Fruit fly (Drosophila melanogaster): ENCODE measurements around the gene CG5342.

CG5342 gene

DNA sequence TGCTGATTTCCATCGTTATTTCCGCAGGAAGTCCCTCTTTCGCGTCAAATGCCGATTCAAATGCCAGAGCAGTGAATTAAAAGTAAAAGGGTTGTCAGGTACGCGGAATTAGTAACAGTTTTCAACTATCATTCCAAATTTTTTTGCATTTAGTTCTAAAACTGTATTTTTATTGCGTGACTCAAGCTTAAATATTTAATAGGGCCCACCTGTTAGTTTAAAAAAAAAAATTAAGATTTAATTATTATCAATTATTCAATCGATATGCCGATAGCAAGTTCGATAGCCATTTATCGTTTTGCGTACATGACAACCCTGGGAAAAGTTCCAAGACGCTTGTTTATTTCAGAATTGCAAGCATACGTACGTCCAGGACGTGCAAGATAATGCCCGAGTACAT, 44.4 kb downstream of the CG5342 start, which contains the start of gene CG14711 (continued):
- TF ChIP-seq chinmo (GFP tag; IDR thresholded peaks at IDR 0.05; ENCODE audit: partially characterized antibody): 0 out of 4 replicates have a peak, but pooled peaks have one; percentile 32
- peak; percentile 47 for TF ChIP-seq pnt (GFP tag; optimal IDR thresholded peaks at IDR 0.05)
- TF ChIP-seq CG2712 (tag; optimal IDR thresholded peaks at IDR 0.05): peak; percentile 90
- peak; percentile 72 for TF ChIP-seq sim (GFP tag; IDR thresholded peaks at IDR 0.05)
- TF ChIP-seq CG30020 (tag; optimal IDR thresholded peaks at IDR 0.05): peak; percentile 77
- TF ChIP-seq CG8281 (tag; optimal IDR thresholded peaks at IDR 0.05): no peak
- peak; percentile 78 for TF ChIP-seq tap (tag; optimal IDR thresholded peaks at IDR 0.05)
- TF ChIP-seq Doc3 (GFP tag; IDR thresholded peaks at IDR 0.05; ENCODE audit: partially characterized antibody): peak; percentile 79
- TF ChIP-seq Chrac-16 (GFP tag; optimal IDR thresholded peaks at IDR 0.05): peak; percentile 86
- TF ChIP-seq ro (GFP tag; IDR thresholded peaks at IDR 0.05): no peak; the same call in 1 of the 2 replicates
- peak; percentile 48 for TF ChIP-seq D19B (GFP tag; optimal IDR thresholded peaks at IDR 0.05)
- TF ChIP-seq kni (GFP tag; optimal IDR thresholded peaks at IDR 0.05): peak; percentile 69
- peak; percentile 69 for TF ChIP-seq CG1529 (GFP tag; optimal IDR thresholded peaks at IDR 0.05)
- TF ChIP-seq CG9727 (GFP tag; optimal IDR thresholded peaks at IDR 0.05): peak; percentile 86
- peak; percentile 76; the same call in 2 of the 3 replicates for TF ChIP-seq CG14860 (GFP tag; IDR thresholded peaks at IDR 0.05; ENCODE audit: partially characterized antibody)
- no peak for TF ChIP-seq CG11696 (GFP tag; IDR thresholded peaks at IDR 0.05)
- peak; percentile 82 for TF ChIP-seq Ada2b (GFP tag; IDR thresholded peaks at IDR 0.05)
- TF ChIP-seq CG31224 (GFP tag; IDR thresholded peaks at IDR 0.05): peak; percentile 69
- no peak for TF ChIP-seq Eip74EF (GFP tag; optimal IDR thresholded peaks at IDR 0.05)
- peak; percentile 52; the same call in 2 of the 3 replicates for TF ChIP-seq croc (GFP tag; conservative IDR thresholded peaks at IDR 0.05)
- peak; percentile 53 for TF ChIP-seq cwo (GFP tag; optimal IDR thresholded peaks at IDR 0.05)
- TF ChIP-seq Bteb2 (GFP tag; optimal IDR thresholded peaks at IDR 0.05): peak; percentile 70
- peak; percentile 85 for TF ChIP-seq CG15696 (tag; optimal IDR thresholded peaks at IDR 0.05)
- peak; percentile 82 for TF ChIP-seq CG10431 (GFP tag; optimal IDR thresholded peaks at IDR 0.05)
- TF ChIP-seq H2.0 (GFP tag; IDR thresholded peaks at IDR 0.05): peak; percentile 86
- TF ChIP-seq E2f1 (GFP tag; IDR thresholded peaks at IDR 0.05): peak; percentile 84
- peak; percentile 53; the same call in 1 of the 3 replicates for TF ChIP-seq Optix (GFP tag; IDR thresholded peaks at IDR 0.05)
- peak; percentile 85 for TF ChIP-seq sob (GFP tag; IDR thresholded peaks at IDR 0.05)
- TF ChIP-seq Taf1 (GFP tag; IDR thresholded peaks at IDR 0.05): peak; percentile 51
- TF ChIP-seq Sry-δ (GFP tag; optimal IDR thresholded peaks at IDR 0.05): peak; percentile 53
- TF ChIP-seq CG7357 (GFP tag; IDR thresholded peaks at IDR 0.05): peak; percentile 62; the same call in 2 of the 3 replicates
- TF ChIP-seq CG12769 (tag; optimal IDR thresholded peaks at IDR 0.05): no peak
- TF ChIP-seq BEAF-32 (GFP tag; optimal IDR thresholded peaks at IDR 0.05): peak; percentile 75
- peak; percentile 78 for TF ChIP-seq HHEX (GFP tag; optimal IDR thresholded peaks at IDR 0.05)
- TF ChIP-seq pros (GFP tag; optimal IDR thresholded peaks at IDR 0.05): peak; percentile 36
- peak; percentile 86 for TF ChIP-seq sug (tag; optimal IDR thresholded peaks at IDR 0.05)
- TF ChIP-seq sima (GFP tag; optimal IDR thresholded peaks at IDR 0.05): no peak
- peak; percentile 60; the same call in 1 of the 2 replicates for TF ChIP-seq CG32767 (GFP tag; IDR thresholded peaks at IDR 0.05)
- TF ChIP-seq B-H2 (GFP tag; optimal IDR thresholded peaks at IDR 0.05): peak; percentile 91
- peak; percentile 93 for TF ChIP-seq CG30403 (GFP tag; optimal IDR thresholded peaks at IDR 0.05)
- TF ChIP-seq ind (GFP tag; optimal IDR thresholded peaks at IDR 0.05): peak; percentile 86
- no peak for TF ChIP-seq emc (GFP tag; optimal IDR thresholded peaks at IDR 0.05)
- peak; percentile 75 for TF ChIP-seq Fer2 (tag; optimal IDR thresholded peaks at IDR 0.05)
- TF ChIP-seq jing (GFP tag; optimal IDR thresholded peaks at IDR 0.05): no peak
- TF ChIP-seq row (GFP tag; IDR thresholded peaks at IDR 0.05): peak; percentile 96
- TF ChIP-seq CG13894 (tag; optimal IDR thresholded peaks at IDR 0.05): peak; percentile 88
- peak; percentile 92 for TF ChIP-seq nerfin-1 (tag; optimal IDR thresholded peaks at IDR 0.05)
- peak; percentile 72 for TF ChIP-seq CG6683 (GFP tag; optimal IDR thresholded peaks at IDR 0.05)
- TF ChIP-seq Myb (GFP tag; optimal IDR thresholded peaks at IDR 0.05): peak; percentile 49
- peak; percentile 90 for TF ChIP-seq HmgZ (tag; optimal IDR thresholded peaks at IDR 0.05)

Measured in whole organism, embryonic.